Fruit fly (Drosophila melanogaster) whole organism, wandering third instar larva: ENCODE results near the gene CG1792.

Experiments used
- Hr78 ChIP-seq: fragments of >200 bp; optimal IDR thresholded peaks from 2 replicates; lab custom pipeline; 2017; ENCODE audit warnings: missing biosample characterization, missing genetic modification characterization
- dsf ChIP-seq: sonication (Bioruptor generic); optimal IDR thresholded peaks from 2 replicates; lab custom pipeline; 2016; ENCODE audit warnings: missing biosample characterization, missing genetic modification characterization, borderline replicate concordance
- h ChIP-seq: fragments of 200-800 bp; sonication (Bioruptor generic); optimal IDR thresholded peaks from 3 replicates; lab custom pipeline; 2016; ENCODE audit warnings: missing biosample characterization, mild to moderate bottlenecking, missing genetic modification characterization
- lola ChIP-seq: fragments of >200 bp; optimal IDR thresholded peaks from 2 replicates; lab custom pipeline; 2017; ENCODE audit warnings: missing biosample characterization, missing genetic modification characterization
- pan ChIP-seq: fragments of >200 bp; optimal IDR thresholded peaks from 2 replicates; lab custom pipeline; 2017
- psq ChIP-seq: fragments of 200-800 bp; sonication (Bioruptor generic); optimal IDR thresholded peaks from 3 replicates; lab custom pipeline; 2017; ENCODE audit warnings: missing biosample characterization, mild to moderate bottlenecking, missing genetic modification characterization, moderate library complexity

DNA sequence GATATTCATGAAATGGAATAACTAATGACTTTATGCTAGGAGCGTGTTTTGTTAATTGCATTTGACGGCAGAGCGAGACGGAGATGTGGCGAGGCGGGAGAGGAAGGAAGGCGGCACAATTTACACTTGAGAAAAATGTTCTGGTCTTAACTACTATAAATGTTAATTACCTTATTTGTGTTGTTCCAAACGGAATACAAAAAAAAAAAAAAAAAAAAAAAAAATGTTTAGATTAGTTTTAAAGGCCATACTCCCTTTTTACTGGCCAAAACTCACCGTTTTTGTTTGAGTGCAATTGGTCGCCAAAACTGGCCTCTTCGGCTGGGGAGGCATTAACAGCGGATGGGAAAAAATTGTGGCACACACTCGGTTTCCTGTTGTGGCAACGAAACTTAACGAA lies 11.1 kb downstream of the CG1792 start:
- TF ChIP-seq dsf (GFP tag; lab: Kevin White, UChicago) (no peak), Hr78 (GFP tag; lab: Kevin White, UChicago) (no peak), pan (lab: Kevin White, UChicago) (no peak), lola (no peak), psq (GFP tag; lab: Kevin White, UChicago) (no peak), h (GFP tag; lab: Kevin White, UChicago) (no peak)
